Worm (Caenorhabditis elegans) whole organism, late embryonic: ENCODE results near the gene btb-8.

Source experiments
- fkh-10 ChIP-seq: fragments of 150-350 bp; optimal IDR thresholded peaks from 2 replicates; lab custom pipeline; 2014; ENCODE audit warnings: missing biosample characterization, missing genetic modification reagents, missing genetic modification characterization
- hlh-15 ChIP-seq: sonication (generic microtip); optimal IDR thresholded peaks from 2 replicates; lab custom pipeline; 2016; ENCODE audit warnings: missing genetic modification characterization, missing compliant biosample characterization
- lin-11 ChIP-seq: fragments of 200-800 bp; sonication (Bioruptor generic); optimal IDR thresholded peaks from 2 replicates; lab custom pipeline; 2018; ENCODE audit warnings: mild to moderate bottlenecking, missing genetic modification characterization, missing compliant biosample characterization
- nhr-11 ChIP-seq: fragments of 150-350 bp; optimal IDR thresholded peaks from 2 replicates; lab custom pipeline; 2014; ENCODE audit warnings: missing biosample characterization, missing genetic modification characterization
- pag-3 ChIP-seq: sonication (generic microtip); optimal IDR thresholded peaks from 2 replicates; lab custom pipeline; 2016; ENCODE audit warnings: missing compliant biosample characterization, missing genetic modification characterization, borderline replicate concordance
- rnt-1 ChIP-seq: sonication (generic microtip); optimal IDR thresholded peaks from 2 replicates; lab custom pipeline; 2016; ENCODE audit warnings: missing genetic modification characterization, missing compliant biosample characterization
- sox-2 ChIP-seq: fragments of 200-800 bp; sonication (Bioruptor generic); IDR thresholded peaks from 2 replicates; pipeline ENCODE4 v1.3.6; 2022; ENCODE audit warnings: missing genetic modification reagents, missing genetic modification characterization, missing compliant biosample characterization
- unc-3 ChIP-seq, 2 experiments: fragments of 200-800 bp in 1 of 2; sonication (Bioruptor generic) in 1 of 2; sonication (generic microtip) in 1 of 2; conservative IDR thresholded peaks in 1 of 2; optimal IDR thresholded peaks in 1 of 2; 2 replicates each; pipeline versions ENCODE4 v1.3.6 to Lab custom; 2016 to 2022; ENCODE audit warnings: missing compliant biosample characterization in 2 of 2, missing genetic modification characterization in 2 of 2, missing genetic modification reagents in 1 of 2

- no peak for TF ChIP-seq rnt-1
- TF ChIP-seq nhr-11 (tag; lab: Kevin White, UChicago) = no peak
- no peak for TF ChIP-seq unc-3 (GFP tag; conservative IDR thresholded peaks at IDR 0.05; lab: Robert Waterston, UW)
- TF ChIP-seq unc-3 (tag; optimal IDR thresholded peaks at IDR 0.05; lab: Kevin White, UChicago) = no peak
- TF ChIP-seq sox-2 (GFP tag; lab: Robert Waterston, UW) = no peak
- no peak for TF ChIP-seq pag-3 (tag; lab: Kevin White, UChicago)
- TF ChIP-seq hlh-15 (tag; lab: Kevin White, UChicago) = no peak
- no peak for TF ChIP-seq fkh-10 (GFP tag; lab: Kevin White, UChicago)
- no peak for TF ChIP-seq lin-11 (tag; lab: Kevin White, UChicago)
Observed at ce11 chrII:1712938-1713337, 9.6 kb upstream of the btb-8 start, which contains the start of gene btb-7.
